Fruit fly (Drosophila melanogaster) whole organism, embryonic: ENCODE results near the gene Cdc7.
A peak's percentile ranks its signal among the peaks of the same experiment; 100 is the strongest.

Experiments used
- Aef1 ChIP-seq: fragments of 200-800 bp; sonication (Bioruptor generic); IDR thresholded peaks from 3 replicates; pipeline ENCODE4 v1.3.6; 2022; ENCODE audit warnings: missing biosample characterization, missing genetic modification characterization
- Atf-2 ChIP-seq: fragments of 200-800 bp; sonication (Bioruptor generic); optimal IDR thresholded peaks from 2 replicates; lab custom pipeline; 2016; ENCODE audit warnings: missing biosample characterization, missing genetic modification characterization
- BEAF-32 ChIP-seq: fragments of 200-800 bp; sonication (Bioruptor generic); optimal IDR thresholded peaks from 3 replicates; lab custom pipeline; 2017; ENCODE audit warnings: missing biosample characterization, missing genetic modification characterization, mild to moderate bottlenecking, moderate library complexity, missing genetic modification reagents
- CG11696 ChIP-seq: fragments of 200-800 bp; sonication (Bioruptor generic); IDR thresholded peaks from 2 replicates; pipeline ENCODE4 v1.3.6; 2022; ENCODE audit warnings: missing biosample characterization, missing genetic modification characterization
- CG12236 ChIP-seq: fragments of 200-800 bp; sonication (Bioruptor generic); optimal IDR thresholded peaks from 2 replicates; lab custom pipeline; 2016; ENCODE audit warnings: missing biosample characterization, missing genetic modification characterization
- CG13624 ChIP-seq: fragments of 200-800 bp; sonication (Bioruptor generic); optimal IDR thresholded peaks from 2 replicates; lab custom pipeline; 2016; ENCODE audit warnings: missing biosample characterization, missing genetic modification characterization
- CG1602 ChIP-seq: fragments of 200-800 bp; sonication (Bioruptor generic); optimal IDR thresholded peaks from 3 replicates; lab custom pipeline; 2016; ENCODE audit warnings: missing biosample characterization, missing genetic modification characterization
- CG16813 ChIP-seq: fragments of 200-800 bp; sonication (Bioruptor generic); IDR thresholded peaks from 3 replicates; pipeline ENCODE4 v1.3.6; 2022; ENCODE audit warnings: missing biosample characterization, missing genetic modification characterization; ENCODE audit not compliant: partially characterized antibody
- CG17361 ChIP-seq: fragments of 200-800 bp; sonication (Bioruptor generic); IDR thresholded peaks from 3 replicates; pipeline ENCODE4 v1.3.6; 2022; ENCODE audit warnings: missing biosample characterization, missing genetic modification characterization
- CG18599 ChIP-seq: fragments of 200-800 bp; sonication (Bioruptor generic); optimal IDR thresholded peaks from 3 replicates; lab custom pipeline; 2017; ENCODE audit warnings: missing biosample characterization, missing genetic modification characterization, mild to moderate bottlenecking, moderate library complexity, missing genetic modification reagents
- CG30431 ChIP-seq: fragments of 200-800 bp; sonication (Bioruptor generic); optimal IDR thresholded peaks from 2 replicates; lab custom pipeline; 2017; ENCODE audit warnings: missing biosample characterization, missing genetic modification characterization
- CG4707 ChIP-seq: fragments of 200-800 bp; sonication (Bioruptor generic); optimal IDR thresholded peaks from 2 replicates; lab custom pipeline; 2018; ENCODE audit warnings: missing biosample characterization, mild to moderate bottlenecking, missing genetic modification characterization, moderate library complexity
- CG5180 ChIP-seq: fragments of 200-800 bp; sonication (Bioruptor generic); optimal IDR thresholded peaks from 3 replicates; lab custom pipeline; 2017; ENCODE audit warnings: missing biosample characterization, missing genetic modification characterization, mild to moderate bottlenecking, moderate library complexity, missing genetic modification reagents
- CG6683 ChIP-seq: fragments of 200-800 bp; sonication (Bioruptor generic); optimal IDR thresholded peaks from 2 replicates; lab custom pipeline; 2017; ENCODE audit warnings: missing biosample characterization, mild to moderate bottlenecking, missing genetic modification characterization, missing genetic modification reagents
- CG6689 ChIP-seq: fragments of 200-800 bp; sonication (Bioruptor generic); IDR thresholded peaks from 2 replicates; pipeline ENCODE4 v1.3.6; 2022; ENCODE audit warnings: missing biosample characterization, missing genetic modification characterization
- CG6765 ChIP-seq: fragments of 200-800 bp; sonication (Bioruptor generic); optimal IDR thresholded peaks from 3 replicates; lab custom pipeline; 2017; ENCODE audit warnings: missing biosample characterization, mild to moderate bottlenecking, missing genetic modification characterization
- CG6813 ChIP-seq: fragments of 200-800 bp; sonication (Bioruptor generic); optimal IDR thresholded peaks from 2 replicates; lab custom pipeline; 2017; ENCODE audit warnings: missing biosample characterization, missing genetic modification characterization, mild to moderate bottlenecking, moderate library complexity, missing genetic modification reagents
- CG8478 ChIP-seq: fragments of >200 bp; optimal IDR thresholded peaks from 2 replicates; lab custom pipeline; 2018
- CG9876 ChIP-seq: fragments of 200-800 bp; sonication (Bioruptor generic); optimal IDR thresholded peaks from 2 replicates; lab custom pipeline; 2016; ENCODE audit warnings: missing biosample characterization, missing genetic modification characterization
- D ChIP-seq, 2 experiments: fragments of 200-800 bp in 1 of 2; fragments of >200 bp in 1 of 2; sonication (Bioruptor generic) in 1 of 2; optimal IDR thresholded peaks; 2 replicates in 1 of 2; 3 replicates in 1 of 2; lab custom pipeline; 2017; ENCODE audit warnings: mild to moderate bottlenecking in 1 of 2, missing biosample characterization in 1 of 2, missing genetic modification characterization in 1 of 2, missing genetic modification reagents in 1 of 2
- Dbx ChIP-seq: fragments of 200-800 bp; sonication (Bioruptor generic); IDR thresholded peaks from 3 replicates; pipeline ENCODE4 v1.3.6; 2022; ENCODE audit warnings: missing biosample characterization, missing genetic modification characterization
- Dp ChIP-seq: fragments of 200-800 bp; sonication (Bioruptor generic); optimal IDR thresholded peaks from 2 replicates; lab custom pipeline; 2018; ENCODE audit warnings: missing biosample characterization, mild to moderate bottlenecking, missing genetic modification characterization, moderate library complexity
- Drgx ChIP-seq: fragments of 200-800 bp; sonication (Bioruptor generic); IDR thresholded peaks from 2 replicates; pipeline ENCODE4 v1.3.6; 2022; ENCODE audit warnings: missing biosample characterization, missing genetic modification characterization
- Hr3 ChIP-seq: fragments of 200-800 bp; sonication (Bioruptor generic); optimal IDR thresholded peaks from 3 replicates; lab custom pipeline; 2016; ENCODE audit warnings: missing biosample characterization, missing genetic modification characterization
- Nf-YB ChIP-seq: fragments of 200-800 bp; sonication (Bioruptor generic); optimal IDR thresholded peaks from 3 replicates; lab custom pipeline; 2019; ENCODE audit warnings: missing biosample characterization, mild to moderate bottlenecking, missing genetic modification characterization, moderate library complexity
- Sin3A ChIP-seq: fragments of >200 bp; optimal IDR thresholded peaks from 2 replicates; lab custom pipeline; 2018
- Sox100B ChIP-seq: fragments of 200-800 bp; sonication (Bioruptor generic); optimal IDR thresholded peaks from 3 replicates; lab custom pipeline; 2018; ENCODE audit warnings: missing biosample characterization, mild to moderate bottlenecking, missing genetic modification characterization
- ab ChIP-seq: fragments of 200-800 bp; sonication (Bioruptor generic); optimal IDR thresholded peaks from 2 replicates; lab custom pipeline; 2016; ENCODE audit warnings: missing biosample characterization, missing genetic modification characterization
- amos ChIP-seq: fragments of 200-800 bp; sonication (Bioruptor generic); IDR thresholded peaks from 2 replicates; pipeline ENCODE4 v1.3.6; 2022; ENCODE audit warnings: missing biosample characterization, missing genetic modification characterization; ENCODE audit not compliant: partially characterized antibody
- ash1 ChIP-seq: fragments of 200-800 bp; sonication (Bioruptor generic); optimal IDR thresholded peaks from 2 replicates; lab custom pipeline; 2018; ENCODE audit warnings: missing biosample characterization, mild to moderate bottlenecking, missing genetic modification characterization
- cas ChIP-seq: fragments of 200-800 bp; sonication (Bioruptor generic); IDR thresholded peaks from 2 replicates; pipeline ENCODE4 v1.3.6; 2022; ENCODE audit warnings: missing biosample characterization, missing genetic modification characterization
- caup ChIP-seq: fragments of 200-800 bp; sonication (Bioruptor generic); optimal IDR thresholded peaks from 3 replicates; lab custom pipeline; 2017; ENCODE audit warnings: missing biosample characterization, mild to moderate bottlenecking, missing genetic modification characterization, moderate library complexity; ENCODE audit not compliant: severe bottlenecking
- cg ChIP-seq: fragments of 200-800 bp; sonication (Bioruptor generic); optimal IDR thresholded peaks from 3 replicates; lab custom pipeline; 2019; ENCODE audit warnings: missing biosample characterization, mild to moderate bottlenecking, missing genetic modification characterization, moderate library complexity
- esg ChIP-seq: fragments of 200-800 bp; sonication (Bioruptor generic); conservative IDR thresholded peaks from 2 replicates; pipeline ENCODE4 v1.3.6; 2022; ENCODE audit warnings: missing biosample characterization, missing genetic modification characterization
- ham ChIP-seq: fragments of 200-800 bp; sonication (Bioruptor generic); IDR thresholded peaks from 2 replicates; pipeline ENCODE4 v1.3.6; 2022; ENCODE audit warnings: missing biosample characterization, missing genetic modification characterization
- klu ChIP-seq: fragments of 200-800 bp; sonication (Bioruptor generic); IDR thresholded peaks from 2 replicates; pipeline ENCODE4 v1.3.6; 2022; ENCODE audit warnings: missing biosample characterization, missing genetic modification characterization
- knrl ChIP-seq: fragments of 200-800 bp; sonication (Bioruptor generic); IDR thresholded peaks from 3 replicates; pipeline ENCODE4 v1.3.6; 2022; ENCODE audit warnings: missing biosample characterization, missing genetic modification characterization; ENCODE audit not compliant: partially characterized antibody
- lmd ChIP-seq: fragments of 200-800 bp; sonication (Bioruptor generic); IDR thresholded peaks from 2 replicates; pipeline ENCODE4 v1.3.6; 2022; ENCODE audit warnings: missing biosample characterization, missing genetic modification characterization
- pum ChIP-seq: fragments of 200-800 bp; sonication (Bioruptor generic); optimal IDR thresholded peaks from 2 replicates; lab custom pipeline; 2016; ENCODE audit warnings: missing biosample characterization, missing genetic modification characterization
- sc ChIP-seq, 3 experiments: fragments of >200 bp in 2 of 3; fragments of 200-800 bp in 1 of 3; sonication (Bioruptor generic) in 1 of 3; optimal IDR thresholded peaks; 2 replicates in 2 of 3; 3 replicates in 1 of 3; lab custom pipeline; 2017; ENCODE audit warnings: mild to moderate bottlenecking in 1 of 3, missing biosample characterization in 1 of 3, missing genetic modification characterization in 1 of 3, missing genetic modification reagents in 1 of 3
- scrt ChIP-seq: fragments of 200-800 bp; sonication (Bioruptor generic); optimal IDR thresholded peaks from 2 replicates; lab custom pipeline; 2018; ENCODE audit warnings: missing biosample characterization, mild to moderate bottlenecking, missing genetic modification characterization, moderate library complexity
- sd ChIP-seq: fragments of 200-800 bp; sonication (Bioruptor generic); optimal IDR thresholded peaks from 3 replicates; lab custom pipeline; 2018; ENCODE audit warnings: missing biosample characterization, mild to moderate bottlenecking, missing genetic modification characterization, moderate library complexity
- sqz ChIP-seq: fragments of 200-800 bp; sonication (Bioruptor generic); optimal IDR thresholded peaks from 3 replicates; lab custom pipeline; 2018; ENCODE audit warnings: missing biosample characterization, mild to moderate bottlenecking, missing genetic modification characterization
- stc ChIP-seq: fragments of 200-800 bp; sonication (Bioruptor generic); IDR thresholded peaks from 2 replicates; pipeline ENCODE4 v1.3.6; 2022; ENCODE audit warnings: missing biosample characterization, missing genetic modification characterization
- stwl ChIP-seq: fragments of 200-800 bp; sonication (Bioruptor generic); optimal IDR thresholded peaks from 3 replicates; lab custom pipeline; 2018; ENCODE audit warnings: missing biosample characterization, mild to moderate bottlenecking, missing genetic modification characterization, moderate library complexity
- yki ChIP-seq: fragments of >200 bp; optimal IDR thresholded peaks from 3 replicates; lab custom pipeline; 2018

Cdc7 gene

dm6 chrX:6677826-6678489 is 23.6 kb downstream of the Cdc7 start, which contains the start of gene Fum1 (continued):
- TF ChIP-seq D (optimal IDR thresholded peaks at IDR 0.05; lab: Kevin White, UChicago) (no peak), D (GFP tag; optimal IDR thresholded peaks at IDR 0.05; lab: Kevin White, UChicago) (no peak), amos (GFP tag; lab: Robert Waterston, UW) (peak; percentile 80), CG8478 (lab: Kevin White, UChicago) (no peak), Aef1 (GFP tag; lab: Robert Waterston, UW) (peak; percentile 24; the same call in 1 of the 3 replicates), stwl (tag; lab: Kevin White, UChicago) (peak; percentile 46), CG12236 (GFP tag; lab: Kevin White, UChicago) (no peak), Hr3 (GFP tag; lab: Kevin White, UChicago) (no peak), stc (no peak), caup (GFP tag; lab: Kevin White, UChicago) (no peak), CG5180 (no peak), ab (GFP tag; lab: Kevin White, UChicago) (no peak), CG6813 (GFP tag; lab: Kevin White, UChicago) (no peak), CG13624 (peak; percentile 20), CG17361 (GFP tag; lab: Robert Waterston, UW) (peak; percentile 19; the same call in 1 of the 3 replicates), klu (GFP tag; lab: Robert Waterston, UW) (no peak), Atf-2 (GFP tag; lab: Kevin White, UChicago) (no peak), pum (no peak), Dp (GFP tag; lab: Kevin White, UChicago) (peak; percentile 53), Sin3A (lab: Kevin White, UChicago) (peak; percentile 91), ash1 (GFP tag; lab: Kevin White, UChicago) (no peak)
- TF ChIP-seq, all 482 proteins: peak for 109

dm6 chrX:6678635-6679501 is 24.5 kb downstream of the Cdc7 start, which contains the start of gene ND-ASHI:
Gene ND-ASHI (minus strand): TSS chrX:6679118.
- TF ChIP-seq cas (GFP tag; lab: Robert Waterston, UW), result peak; percentile 89
- no peak for TF ChIP-seq cg (GFP tag; lab: Kevin White, UChicago)
- peak; percentile 98 for TF ChIP-seq CG18599 (GFP tag; lab: Kevin White, UChicago)
- peak; percentile 96 for TF ChIP-seq lmd
- TF ChIP-seq ham (GFP tag; lab: Robert Waterston, UW), result peak; percentile 88; the same call in 1 of the 2 replicates
- TF ChIP-seq CG17361 (GFP tag; lab: Robert Waterston, UW), result peak; percentile 91
- TF ChIP-seq yki, result no peak
- peak; percentile 93 for TF ChIP-seq CG6689 (GFP tag; lab: Robert Waterston, UW)
- TF ChIP-seq CG4707, result peak; percentile 73
- TF ChIP-seq CG6813 (GFP tag; lab: Kevin White, UChicago), result peak; percentile 96
- TF ChIP-seq CG30431 (GFP tag; lab: Kevin White, UChicago), result peak; percentile 90
- no peak for TF ChIP-seq knrl (GFP tag; lab: Robert Waterston, UW)
- TF ChIP-seq CG9876 (GFP tag; lab: Kevin White, UChicago), result peak; percentile 66
- TF ChIP-seq scrt (GFP tag; lab: Kevin White, UChicago), result peak; percentile 90
- no peak for TF ChIP-seq sc (optimal IDR thresholded peaks at IDR 0.05; lab: Kevin White, UChicago)
- TF ChIP-seq sc (GFP tag; optimal IDR thresholded peaks at IDR 0.05; lab: Kevin White, UChicago), result peak; percentile 82
- TF ChIP-seq esg (GFP tag; lab: Robert Waterston, UW), result peak; percentile 89
- peak; percentile 86 for TF ChIP-seq Sox100B (GFP tag; lab: Kevin White, UChicago)
- peak; percentile 98 for TF ChIP-seq Drgx (GFP tag; lab: Robert Waterston, UW)
- peak; percentile 86 for TF ChIP-seq sd
- peak; percentile 75 for TF ChIP-seq Nf-YB
- TF ChIP-seq CG6683, result peak; percentile 88
- TF ChIP-seq CG16813 (GFP tag; lab: Robert Waterston, UW), result no peak
- no peak for TF ChIP-seq BEAF-32 (GFP tag; lab: Kevin White, UChicago)
- TF ChIP-seq Dbx (GFP tag; lab: Robert Waterston, UW), result peak; percentile 98
- peak; percentile 95 for TF ChIP-seq CG6765 (GFP tag; lab: Kevin White, UChicago)
- peak; percentile 98 for TF ChIP-seq CG11696
- peak; percentile 91 for TF ChIP-seq CG1602
- no peak for TF ChIP-seq sqz
